Fruit fly (Drosophila melanogaster): ENCODE results near the gene Ubc84D.
A peak's percentile ranks its signal among the peaks of the same experiment; 100 is the strongest.

Ubc84D gene

DNA sequence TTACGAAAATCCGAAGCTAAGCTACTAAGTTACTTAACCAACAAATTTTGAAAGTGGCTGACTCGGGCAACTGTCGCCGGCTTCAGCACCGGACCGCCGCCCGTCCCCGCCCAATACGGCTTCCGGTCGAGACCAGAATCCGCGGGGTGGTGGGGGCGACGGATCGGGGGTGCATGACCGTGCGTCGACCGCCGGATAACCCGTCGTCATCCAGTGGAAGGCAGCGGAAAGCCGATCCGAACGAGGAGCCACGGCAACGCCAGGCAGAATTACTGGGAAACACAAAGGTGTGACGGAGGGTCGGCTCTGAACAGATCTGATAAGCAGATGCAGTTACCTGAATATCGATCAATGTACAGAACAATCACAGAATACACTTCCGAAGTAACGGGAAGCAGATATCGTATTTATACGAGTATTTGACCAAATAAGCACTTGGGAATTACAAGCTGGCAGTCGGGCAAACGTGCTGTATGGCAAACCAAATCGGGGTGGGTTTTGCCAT lies 44.6 kb downstream of the Ubc84D start (continued):
- peak; percentile 38 for TF ChIP-seq Nf-YB (GFP tag; optimal IDR thresholded peaks at IDR 0.05)
- peak; percentile 27 for TF ChIP-seq CG16863 (GFP tag; optimal IDR thresholded peaks at IDR 0.05)
- TF ChIP-seq grn (GFP tag; optimal IDR thresholded peaks at IDR 0.05), result peak; percentile 87
- TF ChIP-seq CG6765 (GFP tag; optimal IDR thresholded peaks at IDR 0.05), result peak; percentile 49
- no peak for TF ChIP-seq Jarid2 (GFP tag; optimal IDR thresholded peaks at IDR 0.05)
- no peak for TF ChIP-seq Ravus (GFP tag; IDR thresholded peaks at IDR 0.05)
- TF ChIP-seq CG15514 (GFP tag; optimal IDR thresholded peaks at IDR 0.05), result peak; percentile 65
- peak; percentile 39; the same call in 1 of the 2 replicates for TF ChIP-seq Rx (GFP tag; IDR thresholded peaks at IDR 0.05)
- peak; percentile 57 for TF ChIP-seq CoRest (tag; optimal IDR thresholded peaks at IDR 0.05)
- peak; percentile 70 for TF ChIP-seq CG8359 (GFP tag; optimal IDR thresholded peaks at IDR 0.05; ENCODE audit: borderline replicate concordance)
- no peak for TF ChIP-seq CG1792 (GFP tag; optimal IDR thresholded peaks at IDR 0.05)
- TF ChIP-seq Dfd (GFP tag; optimal IDR thresholded peaks at IDR 0.05), result no peak
- peak; percentile 36; the same call in 1 of the 3 replicates for TF ChIP-seq CG11093 (GFP tag; IDR thresholded peaks at IDR 0.05)
- peak; percentile 97 for TF ChIP-seq CG13894 (tag; optimal IDR thresholded peaks at IDR 0.05)
- peak; percentile 63 for TF ChIP-seq slbo (GFP tag; IDR thresholded peaks at IDR 0.05)
- TF ChIP-seq CG3065 (GFP tag; optimal IDR thresholded peaks at IDR 0.05), result peak; percentile 42
- no peak for TF ChIP-seq jing (GFP tag; optimal IDR thresholded peaks at IDR 0.05)
- TF ChIP-seq CG10366 (GFP tag; IDR thresholded peaks at IDR 0.05), result peak; percentile 51
- no peak for TF ChIP-seq Poxn (GFP tag; IDR thresholded peaks at IDR 0.05)
- TF ChIP-seq Meics (GFP tag; optimal IDR thresholded peaks at IDR 0.05), result peak; percentile 43
- peak; percentile 55 for TF ChIP-seq kah (GFP tag; optimal IDR thresholded peaks at IDR 0.05)
- TF ChIP-seq ara (GFP tag; IDR thresholded peaks at IDR 0.05), result peak; percentile 63
- TF ChIP-seq CG12659 (GFP tag; optimal IDR thresholded peaks at IDR 0.05), result peak; percentile 48
- no peak for TF ChIP-seq CG12236 (GFP tag; optimal IDR thresholded peaks at IDR 0.05)
- TF ChIP-seq gro (GFP tag; optimal IDR thresholded peaks at IDR 0.05), result peak; percentile 34
- peak; percentile 86 for TF ChIP-seq inv (GFP tag; IDR thresholded peaks at IDR 0.05; ENCODE audit: partially characterized antibody)
- no peak for TF ChIP-seq bab2 (GFP tag; optimal IDR thresholded peaks at IDR 0.05)
- TF ChIP-seq CG6854 (GFP tag; optimal IDR thresholded peaks at IDR 0.05), result peak; percentile 57
- TF ChIP-seq Adf1 (GFP tag; IDR thresholded peaks at IDR 0.05), result peak; percentile 80
- TF ChIP-seq ttk (GFP tag; IDR thresholded peaks at IDR 0.05), result peak; percentile 51
- TF ChIP-seq H2.0 (GFP tag; IDR thresholded peaks at IDR 0.05), result peak; percentile 19; the same call in 1 of the 2 replicates
- TF ChIP-seq unc-4 (GFP tag; IDR thresholded peaks at IDR 0.05; ENCODE audit: partially characterized antibody), result peak; percentile 67
- TF ChIP-seq CG31441 (GFP tag; IDR thresholded peaks at IDR 0.05), result peak; percentile 38; the same call in 1 of the 2 replicates
- TF ChIP-seq CG17568 (GFP tag; optimal IDR thresholded peaks at IDR 0.05), result no peak
- peak; percentile 67 for TF ChIP-seq Side (GFP tag; optimal IDR thresholded peaks at IDR 0.05)
- TF ChIP-seq kni (GFP tag; optimal IDR thresholded peaks at IDR 0.05), result peak; percentile 100
- peak; percentile 1 for TF ChIP-seq trem (tag; optimal IDR thresholded peaks at IDR 0.05)
- peak; percentile 82 for TF ChIP-seq pfk (GFP tag; optimal IDR thresholded peaks at IDR 0.05)
- peak; percentile 14; the same call in 1 of the 3 replicates for TF ChIP-seq B-H1 (GFP tag; IDR thresholded peaks at IDR 0.05)
- TF ChIP-seq nerfin-2 (GFP tag; IDR thresholded peaks at IDR 0.05; ENCODE audit: partially characterized antibody), result peak; percentile 98
- TF ChIP-seq HLHmδ (GFP tag; optimal IDR thresholded peaks at IDR 0.05), result peak; percentile 97
- TF ChIP-seq bbx (GFP tag; IDR thresholded peaks at IDR 0.05; ENCODE audit: partially characterized antibody), result peak; percentile 99
- TF ChIP-seq CG6689 (GFP tag; IDR thresholded peaks at IDR 0.05), result no peak
- peak; percentile 54 for TF ChIP-seq CG18619 (GFP tag; optimal IDR thresholded peaks at IDR 0.05)
- TF ChIP-seq CG3407 (GFP tag; optimal IDR thresholded peaks at IDR 0.05), result peak; percentile 60
- TF ChIP-seq ERR (GFP tag; optimal IDR thresholded peaks at IDR 0.05), result peak; percentile 53
- TF ChIP-seq Sry-β (GFP tag; optimal IDR thresholded peaks at IDR 0.05), result no peak
- peak; percentile 44 for TF ChIP-seq shn (GFP tag; optimal IDR thresholded peaks at IDR 0.05)
- no peak for TF ChIP-seq fd3F (GFP tag; optimal IDR thresholded peaks at IDR 0.05)
- TF ChIP-seq CG3838 (GFP tag; optimal IDR thresholded peaks at IDR 0.05), result peak; percentile 2
